Fruit fly (Drosophila melanogaster) Kc167 (cell line): ENCODE measurements around the gene jim.

Experiments used
- Myc ChIP-seq: fragments of >200 bp; optimal IDR thresholded peaks from 2 replicates; lab custom pipeline; 2017; ENCODE audit warnings: missing external identifiers
- ttk ChIP-seq: sonication (Bioruptor generic); optimal IDR thresholded peaks from 2 replicates; lab custom pipeline; 2017; ENCODE audit warnings: missing external identifiers

- TF ChIP-seq Myc (lab: Kevin White, UChicago) (no peak), ttk (lab: Kevin White, UChicago) (no peak)
Measured at dm6 chr3L:22742945-22743582, 91.9 kb downstream of the jim start.
